Worm (Caenorhabditis elegans): Measurements from ENCODE around the gene his-60.

Gene his-60

DNA sequence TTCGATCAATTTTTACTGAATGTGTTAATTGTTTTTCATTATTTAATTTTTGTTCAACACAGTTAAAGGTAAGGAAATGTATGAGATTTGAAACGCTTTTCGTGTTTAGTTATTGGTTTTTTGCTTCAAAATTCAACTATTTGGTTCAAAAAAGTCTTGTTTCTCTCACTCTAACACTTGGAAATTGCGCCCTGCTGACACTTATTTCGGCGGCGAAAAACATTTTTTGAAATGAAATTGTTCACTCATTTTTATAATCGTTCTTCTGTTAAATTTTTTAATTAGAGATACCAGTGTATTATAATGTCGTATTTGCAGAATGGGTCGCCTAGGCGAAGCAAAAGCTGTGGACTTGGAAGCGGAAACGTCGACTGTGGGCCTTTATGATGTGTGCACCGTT is 9.7 kb downstream of the his-60 start, which contains the start of gene rod-1:
Gene rod-1, plus strand, starts transcription at position 319 of the 400 bp plus-strand sequence.
- TF ChIP-seq crh-2 (tag; optimal IDR thresholded peaks at IDR 0.05) (no peak), unc-55 (GFP tag; optimal IDR thresholded peaks at IDR 0.05) (peak; percentile 46), ZK546.5 (tag; optimal IDR thresholded peaks at IDR 0.05) (no peak), nhr-11 (tag; optimal IDR thresholded peaks at IDR 0.05) (no peak)

DNA sequence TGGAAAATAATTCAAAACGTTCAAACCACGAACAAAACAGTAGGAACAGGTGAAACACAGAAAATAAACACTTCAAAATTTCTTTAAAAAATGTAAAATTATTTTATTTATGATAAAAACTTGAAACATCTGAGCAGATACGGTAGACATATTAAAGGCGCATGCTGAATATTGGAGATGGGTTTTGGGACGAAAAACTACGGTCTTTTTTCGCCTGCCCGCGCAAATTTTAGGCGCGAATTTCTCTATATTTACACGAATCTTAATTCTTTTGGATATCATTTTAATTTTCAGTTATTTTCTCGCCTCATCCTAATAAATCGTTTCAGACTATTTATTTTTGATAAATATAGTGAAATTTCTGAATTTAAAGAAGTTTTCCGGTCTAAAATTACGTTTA is 10.1 kb downstream of the his-60 start:
- TF ChIP-seq elt-3 (tag; optimal IDR thresholded peaks at IDR 0.05) (no peak), ztf-1 (GFP tag; conservative IDR thresholded peaks at IDR 0.05) (no peak), nhr-237 (tag; optimal IDR thresholded peaks at IDR 0.05) (no peak)

DNA sequence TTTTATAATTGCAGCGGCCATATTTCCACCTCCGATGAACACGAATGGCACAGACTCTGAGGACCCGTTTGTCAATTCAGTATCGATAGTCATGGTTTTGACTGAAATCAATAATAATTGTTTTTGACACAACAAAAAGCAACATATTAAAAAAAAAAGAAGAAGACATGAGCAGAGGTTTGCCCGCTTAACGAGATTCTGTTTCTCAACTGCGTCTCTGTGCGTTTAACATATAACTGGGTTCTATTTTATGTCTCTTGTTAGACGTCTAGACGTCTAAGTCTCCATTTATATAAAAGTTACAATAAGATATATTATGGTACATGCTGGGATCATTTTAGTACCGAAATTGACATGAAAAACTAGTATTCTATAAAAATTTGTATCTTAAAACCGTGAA is 10.6 kb downstream of the his-60 start, which contains the start of gene pycr-4:
Gene pycr-4, minus strand, starts transcription at position 101 of the 400 bp plus-strand sequence.
- TF ChIP-seq C34F6.9 (tag; optimal IDR thresholded peaks at IDR 0.05) (peak; percentile 13), skn-1 (tag; optimal IDR thresholded peaks at IDR 0.05) (no peak), sma-9 (GFP tag; optimal IDR thresholded peaks at IDR 0.05) (peak; percentile 25), sma-9 (tag; optimal IDR thresholded peaks at IDR 0.05) (no peak)

DNA sequence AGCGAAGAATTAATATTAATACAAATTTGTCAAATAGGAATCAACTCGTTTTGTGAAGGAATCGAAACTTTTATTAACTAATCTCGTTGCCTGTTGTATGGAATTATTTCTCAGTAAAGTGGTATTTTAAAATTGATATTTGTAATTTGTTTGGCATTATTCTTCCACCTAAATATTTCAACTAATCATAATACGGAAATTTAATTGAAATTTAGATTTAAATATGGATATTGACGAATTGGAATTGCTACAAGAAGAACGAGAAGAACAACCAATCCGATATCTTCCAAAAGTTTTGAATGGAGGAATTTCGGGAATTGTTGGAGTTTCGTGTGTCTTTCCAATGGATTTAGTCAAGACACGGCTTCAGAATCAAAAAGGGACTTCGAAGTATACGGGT is 13.0 kb downstream of the his-60 start, which contains the start of gene slc-25A18.2:
Gene slc-25A18.2, plus strand, starts transcription at position 216 of the 400 bp plus-strand sequence.
- TF ChIP-seq fos-1 (tag; optimal IDR thresholded peaks at IDR 0.05) (no peak), ztf-1 (GFP tag; conservative IDR thresholded peaks at IDR 0.05) (no peak), F13H6.1 (tag; optimal IDR thresholded peaks at IDR 0.05) (no peak), R02D3.7 (tag; optimal IDR thresholded peaks at IDR 0.05) (no peak)

DNA sequence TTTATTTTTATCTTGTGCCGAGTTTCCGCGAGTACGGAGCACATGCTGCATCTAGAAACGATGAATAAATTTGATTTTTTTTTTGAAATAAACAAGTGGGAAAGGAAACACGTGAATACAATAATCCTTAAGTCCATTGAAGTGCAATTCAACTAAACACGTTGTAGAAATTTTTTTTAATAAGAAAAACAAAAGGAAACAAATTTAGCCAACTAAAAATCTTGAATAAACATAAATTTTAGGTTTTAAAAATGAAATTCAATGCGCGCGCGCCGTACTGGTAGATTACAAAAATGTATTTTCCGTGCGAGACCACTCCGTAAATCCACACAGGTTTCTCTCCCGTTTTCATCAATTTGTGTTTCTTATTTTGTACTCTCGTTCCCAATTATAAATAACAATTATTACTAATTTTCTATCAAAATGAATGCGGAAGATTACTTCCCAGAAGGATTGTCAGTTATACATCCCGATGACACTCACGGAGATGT is 14.6 kb downstream of the his-60 start, which contains the start of the genes plk-3 and F55G1.6:
Gene plk-3, minus strand, starts transcription at position 51 of the 491 bp plus-strand sequence.
Gene F55G1.6, plus strand, starts transcription at position 359 of the 491 bp plus-strand sequence.
- TF ChIP-seq sem-4 (tag; optimal IDR thresholded peaks at IDR 0.05) (no peak), unc-62 (GFP tag; optimal IDR thresholded peaks at IDR 0.05) (no peak), nhr-77 (tag; optimal IDR thresholded peaks at IDR 0.05) (no peak), ztf-1 (GFP tag; conservative IDR thresholded peaks at IDR 0.05) (no peak)

DNA sequence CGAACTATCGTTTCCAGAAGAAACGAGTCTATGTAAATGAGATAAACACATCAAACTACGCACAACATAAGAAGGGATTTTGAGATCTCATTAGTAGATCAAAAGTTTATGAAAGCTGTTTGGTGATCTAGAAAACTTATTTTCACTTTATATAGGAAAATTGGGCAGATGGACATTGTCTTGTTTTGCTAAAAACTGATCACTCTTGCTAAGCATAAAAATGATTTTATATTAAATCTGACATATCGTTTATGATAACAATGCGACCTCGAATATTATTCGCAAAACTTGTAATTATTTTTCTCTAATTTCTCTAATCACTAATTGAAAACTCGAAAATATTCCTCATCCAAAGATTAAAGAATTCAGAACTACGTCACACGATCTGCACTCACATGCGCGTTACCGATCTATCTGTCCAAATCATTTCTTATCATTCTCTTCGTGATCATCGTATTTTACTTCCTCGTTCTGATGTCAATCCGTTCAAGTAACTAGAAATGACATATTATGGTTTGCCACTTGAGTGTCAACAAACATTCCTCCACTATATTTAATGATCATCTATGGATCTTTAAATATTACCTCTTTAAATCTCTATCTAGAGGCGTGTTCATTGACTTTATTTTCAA is 17.9 kb downstream of the his-60 start, which contains the start of gene F55G1.7:
Gene F55G1.7, minus strand, starts transcription at position 51 of the 632 bp plus-strand sequence.
- peak; percentile 47 for TF ChIP-seq sma-9 (GFP tag; optimal IDR thresholded peaks at IDR 0.05)
- TF ChIP-seq sma-9 (tag; optimal IDR thresholded peaks at IDR 0.05) = no peak
- TF ChIP-seq snpc-4 (tag; optimal IDR thresholded peaks at IDR 0.05) = no peak
- no peak for TF ChIP-seq nhr-6 (tag; optimal IDR thresholded peaks at IDR 0.05)
- TF ChIP-seq elt-3 (tag; optimal IDR thresholded peaks at IDR 0.05) = no peak

DNA sequence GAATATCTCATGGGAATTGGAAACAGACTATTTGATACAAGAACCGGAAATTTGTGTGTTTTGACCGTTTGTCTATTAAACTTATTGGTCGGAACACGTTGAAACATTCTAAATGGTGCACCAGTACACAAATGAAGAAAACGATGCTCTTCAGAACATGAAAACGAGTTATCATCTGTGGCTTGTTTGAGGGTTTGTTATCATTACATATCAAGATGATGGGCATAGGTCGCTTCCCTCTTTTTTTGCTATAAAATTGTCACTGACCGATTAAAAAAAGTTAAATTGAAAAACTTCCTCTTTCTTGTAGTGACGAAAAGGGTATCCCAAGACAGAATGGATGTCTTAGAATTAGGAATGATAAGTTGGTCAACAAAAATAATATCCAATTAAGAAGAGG is 19.2 kb downstream of the his-60 start:
- peak; percentile 62 for TF ChIP-seq fos-1 (tag; optimal IDR thresholded peaks at IDR 0.05)
- no peak for TF ChIP-seq lsy-2 (tag; optimal IDR thresholded peaks at IDR 0.05)
- no peak for TF ChIP-seq nhr-10 (tag; optimal IDR thresholded peaks at IDR 0.05)
- no peak for TF ChIP-seq R02D3.7 (tag; optimal IDR thresholded peaks at IDR 0.05)

DNA sequence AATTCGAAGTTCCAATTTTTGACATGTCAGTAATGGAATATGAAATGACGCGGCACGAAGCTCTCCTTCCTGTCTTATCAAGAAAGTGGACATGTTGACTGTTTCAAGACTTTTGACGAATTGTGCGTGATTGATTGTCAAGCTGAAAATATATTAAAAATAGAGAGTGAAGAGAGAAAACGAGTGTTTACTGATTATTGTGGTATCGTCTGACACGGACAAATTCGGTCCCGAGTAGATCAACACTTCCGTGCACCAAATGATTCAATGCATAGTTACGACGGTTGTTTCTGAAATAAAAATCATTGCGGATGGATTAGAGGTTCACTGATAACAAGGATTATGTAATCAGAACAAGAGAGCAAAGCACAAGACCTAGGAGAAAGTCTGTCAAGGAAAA is 20.6 kb downstream of the his-60 start:
- TF ChIP-seq fos-1 (tag; optimal IDR thresholded peaks at IDR 0.05) = peak; percentile 12
- no peak for TF ChIP-seq dmd-4 (tag; optimal IDR thresholded peaks at IDR 0.05)

DNA sequence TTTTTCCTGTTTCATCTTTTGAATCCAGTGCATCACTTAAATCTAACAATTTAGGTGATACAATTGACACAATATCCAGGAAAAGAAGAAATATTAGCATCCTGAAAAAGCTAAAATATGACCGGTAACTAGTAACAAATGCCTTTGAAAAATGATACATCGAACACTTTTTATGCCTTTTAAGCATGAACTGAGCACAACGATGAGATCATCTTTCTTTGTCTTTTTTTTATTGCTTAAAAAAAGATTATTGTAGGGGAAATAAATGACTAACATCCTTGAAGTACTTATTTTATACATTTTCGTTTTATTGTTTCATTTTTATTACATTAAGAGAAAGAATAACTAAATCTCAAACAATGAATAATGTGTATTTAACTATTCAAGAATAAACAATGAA is 21.9 kb downstream of the his-60 start, which contains the start of gene F13B6.3:
Gene F13B6.3, minus strand, starts transcription at position 101 of the 400 bp plus-strand sequence.
- TF ChIP-seq R02D3.7 (tag; optimal IDR thresholded peaks at IDR 0.05) = no peak
- TF ChIP-seq nhr-6 (tag; optimal IDR thresholded peaks at IDR 0.05) = no peak
- no peak for TF ChIP-seq sma-9 (GFP tag; optimal IDR thresholded peaks at IDR 0.05)
- no peak for TF ChIP-seq sma-9 (tag; optimal IDR thresholded peaks at IDR 0.05)
- no peak for TF ChIP-seq nhr-12 (tag; optimal IDR thresholded peaks at IDR 0.05)
- TF ChIP-seq crh-2 (tag; optimal IDR thresholded peaks at IDR 0.05) = no peak

All from whole organism, L2 larva.